Worm (Caenorhabditis elegans) whole organism, midembryonic: ENCODE data around the gene K09E4.4.

Experiments
- cog-1 ChIP-seq: sonication (generic microtip); optimal IDR thresholded peaks from 2 replicates; lab custom pipeline; 2016; ENCODE audit warnings: missing genetic modification characterization, missing compliant biosample characterization
- flt-1 ChIP-seq: fragments of 200-800 bp; sonication (Bioruptor generic); IDR thresholded peaks from 2 replicates; pipeline ENCODE4 v1.3.6; 2022; ENCODE audit warnings: missing genetic modification characterization, missing compliant biosample characterization
- klf-2 ChIP-seq: fragments of 200-800 bp; sonication (Bioruptor generic); conservative IDR thresholded peaks from 2 replicates; pipeline ENCODE4 v1.3.6; 2022; ENCODE audit warnings: missing genetic modification reagents, missing genetic modification characterization, missing compliant biosample characterization
- med-1 ChIP-seq: sonication (generic microtip); optimal IDR thresholded peaks from 2 replicates; lab custom pipeline; 2017; ENCODE audit warnings: missing genetic modification characterization, mild to moderate bottlenecking, missing compliant biosample characterization, antibody characterized with exemption, missing genetic modification reagents; ENCODE audit not compliant: insufficient read depth
- ztf-23 ChIP-seq: fragments of 200-800 bp; sonication (Bioruptor generic); IDR thresholded peaks from 2 replicates; pipeline ENCODE4 v1.3.6; 2022; ENCODE audit warnings: missing genetic modification reagents, missing genetic modification characterization, missing compliant biosample characterization
- ztf-29 ChIP-seq: fragments of 200-800 bp; sonication (Bioruptor generic); IDR thresholded peaks from 2 replicates; pipeline ENCODE4 v1.3.6; 2022; ENCODE audit warnings: missing genetic modification reagents, missing genetic modification characterization, missing compliant biosample characterization

DNA sequence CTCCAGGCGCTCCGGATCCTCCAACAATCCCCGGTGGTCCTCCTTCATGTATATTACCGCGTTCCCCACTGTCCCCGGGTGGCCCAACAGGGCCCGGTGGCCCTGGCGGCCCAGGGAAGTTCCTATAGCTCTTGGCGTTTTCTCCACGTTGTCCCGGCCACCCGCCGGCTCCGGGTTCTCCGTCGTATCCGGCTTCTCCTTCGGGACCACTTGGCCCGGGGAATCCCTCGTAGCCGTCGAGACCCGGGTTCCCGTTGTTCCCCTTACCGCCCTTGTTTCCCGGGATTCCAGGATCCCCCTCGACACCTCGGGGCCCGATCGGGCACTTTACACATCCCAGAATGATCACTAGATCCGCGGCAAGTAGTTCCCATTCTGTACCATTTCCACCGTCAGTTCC, 30.8 kb downstream of the K09E4.4 start:
- TF ChIP-seq med-1 (no peak), cog-1 (tag; lab: Kevin White, UChicago) (no peak), ztf-29 (no peak), flt-1 (GFP tag; lab: Robert Waterston, UW) (no peak), ztf-23 (GFP tag; lab: Robert Waterston, UW) (no peak), klf-2 (GFP tag; lab: Robert Waterston, UW) (no peak)
